Worm (Caenorhabditis elegans) whole organism, young adult: ENCODE measurements around the gene sup-35.

Experiments
- B0019.2 ChIP-seq: fragments of 200-800 bp; sonication (Bioruptor generic); conservative IDR thresholded peaks from 2 replicates; pipeline ENCODE4 v1.3.6; 2022; ENCODE audit warnings: missing genetic modification reagents, missing genetic modification characterization, missing compliant biosample characterization
- B0261.1 ChIP-seq: sonication (generic microtip); optimal IDR thresholded peaks from 2 replicates; lab custom pipeline; 2016; ENCODE audit warnings: mild to moderate bottlenecking, missing genetic modification characterization, moderate library complexity, missing compliant biosample characterization
- B0336.3 ChIP-seq: fragments of 200-800 bp; sonication (Bioruptor generic); IDR thresholded peaks from 2 replicates; pipeline ENCODE4 v1.3.6; 2022; ENCODE audit warnings: missing genetic modification characterization, missing compliant biosample characterization
- C06A6.2 ChIP-seq: fragments of 200-800 bp; sonication (Bioruptor generic); conservative IDR thresholded peaks from 2 replicates; pipeline ENCODE4 v1.3.6; 2022; ENCODE audit warnings: missing genetic modification characterization, missing compliant biosample characterization
- C17E4.6 ChIP-seq: fragments of 200-800 bp; sonication (Bioruptor generic); IDR thresholded peaks from 2 replicates; pipeline ENCODE4 v1.3.6; 2022; ENCODE audit warnings: missing genetic modification reagents, missing genetic modification characterization, missing compliant biosample characterization
- D2030.7 ChIP-seq: fragments of 200-800 bp; sonication (Bioruptor generic); IDR thresholded peaks from 2 replicates; pipeline ENCODE4 v1.3.6; 2022; ENCODE audit warnings: missing genetic modification reagents, missing genetic modification characterization, missing compliant biosample characterization
- F33H1.4 ChIP-seq: fragments of 200-800 bp; sonication (Bioruptor generic); IDR thresholded peaks from 2 replicates; pipeline ENCODE4 v1.3.6; 2022; ENCODE audit warnings: missing genetic modification reagents, missing genetic modification characterization, missing compliant biosample characterization
- F39B2.1 ChIP-seq: fragments of 200-800 bp; sonication (Bioruptor generic); IDR thresholded peaks from 2 replicates; pipeline ENCODE4 v1.3.6; 2022; ENCODE audit warnings: missing genetic modification reagents, missing genetic modification characterization, missing compliant biosample characterization
- F57A8.1 ChIP-seq: fragments of 200-800 bp; sonication (Bioruptor generic); optimal IDR thresholded peaks from 2 replicates; lab custom pipeline; 2018; ENCODE audit warnings: mild to moderate bottlenecking, missing genetic modification characterization, moderate library complexity, missing compliant biosample characterization
- K11D2.4 ChIP-seq: fragments of 200-800 bp; sonication (Bioruptor generic); IDR thresholded peaks from 2 replicates; pipeline ENCODE4 v1.3.6; 2022; ENCODE audit warnings: missing genetic modification reagents, missing genetic modification characterization, missing compliant biosample characterization
- T26A5.8 ChIP-seq: sonication (generic microtip); optimal IDR thresholded peaks from 2 replicates; lab custom pipeline; 2016; ENCODE audit warnings: missing genetic modification characterization, missing compliant biosample characterization
- Y79H2A.3 ChIP-seq: fragments of 200-800 bp; sonication (Bioruptor generic); conservative IDR thresholded peaks from 2 replicates; pipeline ENCODE4 v1.3.6; 2022; ENCODE audit warnings: missing genetic modification reagents, missing genetic modification characterization, missing compliant biosample characterization
- ZK185.1 ChIP-seq: sonication (generic microtip); optimal IDR thresholded peaks from 2 replicates; lab custom pipeline; 2016; ENCODE audit warnings: mild to moderate bottlenecking, missing genetic modification characterization, missing compliant biosample characterization; ENCODE audit not compliant: poor library complexity, severe bottlenecking
- akir-1 ChIP-seq: fragments of 200-800 bp; sonication (Bioruptor generic); optimal IDR thresholded peaks from 2 replicates; lab custom pipeline; 2018; ENCODE audit warnings: mild to moderate bottlenecking, missing genetic modification characterization, moderate library complexity, missing compliant biosample characterization
- ama-1 ChIP-seq, 3 experiments: fragments of 150-350 bp in 1 of 3; sonication (generic microtip) in 2 of 3; optimal IDR thresholded peaks; 2 replicates each; lab custom pipeline; 2014 to 2018; ENCODE audit warnings: missing biosample characterization in 2 of 3, missing genetic modification characterization in 2 of 3, missing genetic modification reagents in 2 of 3
- aptf-2 ChIP-seq: fragments of 200-800 bp; sonication (Bioruptor generic); conservative IDR thresholded peaks from 2 replicates; pipeline ENCODE4 v1.3.6; 2022; ENCODE audit warnings: missing genetic modification reagents, missing genetic modification characterization, missing compliant biosample characterization
- atf-7 ChIP-seq: sonication (generic microtip); optimal IDR thresholded peaks from 2 replicates; lab custom pipeline; 2017; ENCODE audit warnings: mild to moderate bottlenecking, missing genetic modification characterization, missing compliant biosample characterization
- bed-2 ChIP-seq: fragments of 200-800 bp; sonication (Bioruptor generic); IDR thresholded peaks from 2 replicates; pipeline ENCODE4 v1.3.6; 2022; ENCODE audit warnings: missing genetic modification reagents, missing genetic modification characterization, missing compliant biosample characterization
- ccch-3 ChIP-seq: fragments of 200-800 bp; sonication (Bioruptor generic); optimal IDR thresholded peaks from 2 replicates; lab custom pipeline; 2018; ENCODE audit warnings: mild to moderate bottlenecking, missing genetic modification characterization, missing compliant biosample characterization
- cebp-1 ChIP-seq, 2 experiments: fragments of 200-800 bp in 1 of 2; sonication (Bioruptor generic) in 1 of 2; sonication (generic microtip) in 1 of 2; IDR thresholded peaks in 1 of 2; optimal IDR thresholded peaks in 1 of 2; 2 replicates each; pipeline versions ENCODE4 v1.3.6 to Lab custom; 2017 to 2022; ENCODE audit warnings: missing compliant biosample characterization in 2 of 2, missing genetic modification characterization in 2 of 2, mild to moderate bottlenecking in 1 of 2, missing genetic modification reagents in 1 of 2, moderate library complexity in 1 of 2
- cebp-2 ChIP-seq: fragments of 200-800 bp; sonication (Bioruptor generic); IDR thresholded peaks from 2 replicates; pipeline ENCODE4 v1.3.6; 2022; ENCODE audit warnings: missing genetic modification characterization, missing compliant biosample characterization
- ceh-27 ChIP-seq: fragments of 200-800 bp; sonication (Bioruptor generic); optimal IDR thresholded peaks from 2 replicates; lab custom pipeline; 2018; ENCODE audit warnings: mild to moderate bottlenecking, missing genetic modification characterization, moderate library complexity, missing compliant biosample characterization
- ceh-58 ChIP-seq: fragments of 200-800 bp; sonication (Bioruptor generic); IDR thresholded peaks from 2 replicates; pipeline ENCODE4 v1.3.6; 2022; ENCODE audit warnings: missing genetic modification characterization, missing compliant biosample characterization
- dox-1 ChIP-seq: fragments of 200-800 bp; sonication (Bioruptor generic); IDR thresholded peaks from 2 replicates; pipeline ENCODE4 v1.3.6; 2022; ENCODE audit warnings: missing genetic modification reagents, missing genetic modification characterization, missing compliant biosample characterization
- efl-1 ChIP-seq: fragments of 150-350 bp; optimal IDR thresholded peaks from 2 replicates; lab custom pipeline; 2014; ENCODE audit warnings: missing biosample characterization, missing genetic modification reagents, missing genetic modification characterization
- ekl-4 ChIP-seq: fragments of 200-800 bp; sonication (Bioruptor generic); IDR thresholded peaks from 2 replicates; pipeline ENCODE4 v1.3.6; 2022; ENCODE audit warnings: missing genetic modification reagents, missing genetic modification characterization, missing compliant biosample characterization
- gei-17 ChIP-seq: fragments of 200-800 bp; sonication (Bioruptor generic); optimal IDR thresholded peaks from 2 replicates; lab custom pipeline; 2018; ENCODE audit warnings: mild to moderate bottlenecking, missing genetic modification characterization, missing compliant biosample characterization
- let-607 ChIP-seq, 2 experiments: fragments of 200-800 bp in 1 of 2; sonication (Bioruptor generic) in 1 of 2; sonication (generic microtip) in 1 of 2; optimal IDR thresholded peaks; 2 replicates each; lab custom pipeline; 2016 to 2018; ENCODE audit warnings: mild to moderate bottlenecking in 2 of 2, missing compliant biosample characterization in 2 of 2, missing genetic modification characterization in 2 of 2, moderate library complexity in 2 of 2, missing genotype in 1 of 2
- lin-54 ChIP-seq: fragments of 200-800 bp; sonication (Bioruptor generic); optimal IDR thresholded peaks from 2 replicates; lab custom pipeline; 2018; ENCODE audit warnings: mild to moderate bottlenecking, missing genetic modification characterization, missing compliant biosample characterization
- lsy-27 ChIP-seq: sonication (generic microtip); optimal IDR thresholded peaks from 2 replicates; lab custom pipeline; 2017; ENCODE audit warnings: missing genetic modification characterization, mild to moderate bottlenecking, missing compliant biosample characterization, antibody characterized with exemption, missing genotype, borderline replicate concordance; ENCODE audit not compliant: insufficient read depth
- madf-3 ChIP-seq: fragments of 200-800 bp; sonication (Bioruptor generic); IDR thresholded peaks from 2 replicates; pipeline ENCODE4 v1.3.6; 2022; ENCODE audit warnings: missing genetic modification reagents, missing genetic modification characterization, missing compliant biosample characterization
- madf-6 ChIP-seq: fragments of 200-800 bp; sonication (Bioruptor generic); IDR thresholded peaks from 2 replicates; pipeline ENCODE4 v1.3.6; 2022; ENCODE audit warnings: missing genetic modification reagents, missing genetic modification characterization, missing compliant biosample characterization
- madf-8 ChIP-seq: fragments of 200-800 bp; sonication (Bioruptor generic); conservative IDR thresholded peaks from 2 replicates; pipeline ENCODE4 v1.3.6; 2022; ENCODE audit warnings: missing genetic modification reagents, missing genetic modification characterization, missing compliant biosample characterization
- nfya-1 ChIP-seq: sonication (generic microtip); optimal IDR thresholded peaks from 2 replicates; lab custom pipeline; 2017; ENCODE audit warnings: antibody characterized with exemption, missing compliant biosample characterization, missing genetic modification characterization, borderline replicate concordance; ENCODE audit not compliant: insufficient read depth
- nhr-80 ChIP-seq: sonication (generic microtip); optimal IDR thresholded peaks from 2 replicates; lab custom pipeline; 2016; ENCODE audit warnings: missing genetic modification characterization, missing compliant biosample characterization
- nhr-90 ChIP-seq: sonication (generic microtip); optimal IDR thresholded peaks from 2 replicates; lab custom pipeline; 2016; ENCODE audit warnings: missing genotype, mild to moderate bottlenecking, missing genetic modification characterization, missing compliant biosample characterization
- pbrm-1 ChIP-seq: fragments of 200-800 bp; sonication (Bioruptor generic); IDR thresholded peaks from 2 replicates; pipeline ENCODE4 v1.3.6; 2022; ENCODE audit warnings: missing genetic modification reagents, missing genetic modification characterization, missing compliant biosample characterization
- pha-4 ChIP-seq: fragments of 150-350 bp; sonication (generic microtip); optimal IDR thresholded peaks from 2 replicates; lab custom pipeline; 2014; ENCODE audit warnings: missing biosample characterization, missing genetic modification reagents, missing genetic modification characterization
- snpc-3.4 ChIP-seq: sonication (generic microtip); optimal IDR thresholded peaks from 2 replicates; lab custom pipeline; 2017; ENCODE audit warnings: missing genetic modification characterization, mild to moderate bottlenecking, missing compliant biosample characterization, antibody characterized with exemption, moderate library complexity, missing genotype, missing genetic modification reagents
- sptf-2 ChIP-seq: fragments of 200-800 bp; sonication (Bioruptor generic); optimal IDR thresholded peaks from 2 replicates; lab custom pipeline; 2018; ENCODE audit warnings: mild to moderate bottlenecking, missing genetic modification characterization, missing compliant biosample characterization
- tbp1 ChIP-seq: fragments of 200-800 bp; sonication (Bioruptor generic); optimal IDR thresholded peaks from 2 replicates; lab custom pipeline; 2018; ENCODE audit warnings: mild to moderate bottlenecking, missing genetic modification characterization, missing compliant biosample characterization
- tbx-9 ChIP-seq: sonication (generic microtip); optimal IDR thresholded peaks from 2 replicates; lab custom pipeline; 2016; ENCODE audit warnings: borderline replicate concordance, missing genetic modification characterization, inconsistent platforms, missing compliant biosample characterization
- tlf-1 ChIP-seq: fragments of 200-800 bp; sonication (Bioruptor generic); optimal IDR thresholded peaks from 2 replicates; lab custom pipeline; 2018; ENCODE audit warnings: mild to moderate bottlenecking, missing genetic modification characterization, missing compliant biosample characterization
- unc-130 ChIP-seq: sonication (generic microtip); optimal IDR thresholded peaks from 2 replicates; lab custom pipeline; 2016; ENCODE audit warnings: missing genetic modification reagents, missing genetic modification characterization, missing compliant biosample characterization
- zfh-2 ChIP-seq: fragments of 200-800 bp; sonication (Bioruptor generic); conservative IDR thresholded peaks from 2 replicates; pipeline ENCODE4 v1.3.6; 2022; ENCODE audit warnings: missing genetic modification reagents, missing genetic modification characterization, missing compliant biosample characterization
- ztf-22 ChIP-seq: fragments of 200-800 bp; sonication (Bioruptor generic); optimal IDR thresholded peaks from 2 replicates; lab custom pipeline; 2018; ENCODE audit warnings: mild to moderate bottlenecking, missing genetic modification characterization, moderate library complexity, missing compliant biosample characterization
- ztf-25 ChIP-seq: fragments of 200-800 bp; sonication (Bioruptor generic); IDR thresholded peaks from 2 replicates; pipeline ENCODE4 v1.3.6; 2022; ENCODE audit warnings: missing genetic modification reagents, missing genetic modification characterization, missing compliant biosample characterization

sup-35 gene

DNA sequence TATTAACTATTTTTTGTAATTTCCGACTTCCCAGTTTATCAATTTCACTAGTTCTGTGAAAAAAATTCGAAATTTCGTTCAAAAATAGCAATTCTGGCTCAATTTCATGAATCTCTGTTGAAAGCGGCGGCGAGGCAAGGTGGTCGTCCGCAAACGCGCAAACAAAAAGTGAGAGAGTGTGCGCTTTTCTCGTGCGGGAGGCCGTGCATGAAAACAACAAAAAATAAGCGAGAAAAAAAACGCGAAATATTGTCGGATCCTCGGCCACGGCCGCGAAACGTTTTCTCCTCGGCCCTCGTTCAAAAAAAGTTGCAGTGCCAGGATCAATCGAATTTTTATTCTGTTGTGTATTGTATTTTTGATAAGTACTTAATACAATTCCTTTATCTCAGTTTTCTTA is 6.3 kb downstream of the sup-35 start (continued):
- TF ChIP-seq cebp-1 (GFP tag; IDR thresholded peaks at IDR 0.05; lab: Robert Waterston, UW) (no peak), cebp-1 (tag; optimal IDR thresholded peaks at IDR 0.05; lab: Kevin White, UChicago) (peak; percentile 71), D2030.7 (GFP tag; lab: Robert Waterston, UW) (no peak), nfya-1 (tag; lab: Kevin White, UChicago) (no peak), let-607 (tag; optimal IDR thresholded peaks at IDR 0.05; lab: Kevin White, UChicago) (peak in 1 of 2 experiments; percentile 5), ceh-58 (GFP tag; lab: Robert Waterston, UW) (no peak), ZK185.1 (tag; lab: Kevin White, UChicago) (no peak), madf-3 (no peak), gei-17 (GFP tag; lab: Kevin White, UChicago) (no peak), B0261.1 (tag; lab: Kevin White, UChicago) (no peak), B0019.2 (GFP tag; lab: Robert Waterston, UW) (no peak), bed-2 (no peak), tlf-1 (GFP tag; lab: Kevin White, UChicago) (no peak), cebp-2 (GFP tag; lab: Robert Waterston, UW) (no peak), ceh-27 (GFP tag; lab: Kevin White, UChicago) (peak; percentile 51), madf-8 (GFP tag; lab: Robert Waterston, UW) (no peak), pbrm-1 (GFP tag; lab: Robert Waterston, UW) (peak; percentile 49; the same call in 1 of the 2 replicates), lsy-27 (tag; lab: Kevin White, UChicago) (no peak), unc-130 (peak; percentile 23), aptf-2 (GFP tag; lab: Robert Waterston, UW) (no peak), snpc-3.4 (tag; lab: Kevin White, UChicago) (no peak), ztf-22 (GFP tag; lab: Kevin White, UChicago) (no peak), ama-1 (optimal IDR thresholded peaks at IDR 0.05; lab: Kevin White, UChicago) (no peak), ama-1 (GFP tag; optimal IDR thresholded peaks at IDR 0.05; lab: Kevin White, UChicago) (no peak), K11D2.4 (GFP tag; lab: Robert Waterston, UW) (peak; percentile 81), B0336.3 (GFP tag; lab: Robert Waterston, UW) (0 out of 2 replicates have a peak, but pooled peaks have one; percentile 29), ztf-25 (0 out of 2 replicates have a peak, but pooled peaks have one; percentile 41), nhr-80 (tag; lab: Kevin White, UChicago) (peak; percentile 58), C17E4.6 (no peak), ccch-3 (no peak), madf-6 (GFP tag; lab: Robert Waterston, UW) (no peak), F33H1.4 (GFP tag; lab: Robert Waterston, UW) (0 out of 2 replicates have a peak, but pooled peaks have one; percentile 24), T26A5.8 (tag; lab: Kevin White, UChicago) (no peak), tbp1 (GFP tag; lab: Kevin White, UChicago) (peak; percentile 18), pha-4 (tag; lab: Kevin White, UChicago) (no peak), ekl-4 (GFP tag; lab: Robert Waterston, UW) (0 out of 2 replicates have a peak, but pooled peaks have one; percentile 38), lin-54 (peak; percentile 59), akir-1 (GFP tag; lab: Kevin White, UChicago) (no peak), sptf-2 (GFP tag; lab: Kevin White, UChicago) (no peak), dox-1 (GFP tag; lab: Robert Waterston, UW) (peak; percentile 90), F39B2.1 (GFP tag; lab: Robert Waterston, UW) (no peak), tbx-9 (tag; lab: Kevin White, UChicago) (no peak), Y79H2A.3 (GFP tag; lab: Robert Waterston, UW) (no peak), atf-7 (no peak), F57A8.1 (no peak), zfh-2 (GFP tag; lab: Robert Waterston, UW) (peak; percentile 81), efl-1 (GFP tag; lab: Kevin White, UChicago) (no peak), C06A6.2 (GFP tag; lab: Robert Waterston, UW) (0 out of 2 replicates have a peak, but pooled peaks have one; percentile 45), nhr-90 (no peak)
